Worm (Caenorhabditis elegans): ENCODE results near the gene gyg-1.

gyg-1 gene

ce11 chrX:3572490-3572889 is 35.1 kb downstream of the gyg-1 start, which contains the start of gene vit-3:
Gene vit-3, minus strand, starts transcription at chrX:3572549.
- TF ChIP-seq gmeb-2 (tag; optimal IDR thresholded peaks at IDR 0.05) (no peak), tbx-2 (tag; optimal IDR thresholded peaks at IDR 0.05) (no peak), hlh-15 (tag; optimal IDR thresholded peaks at IDR 0.05) (no peak), ceh-2 (tag; optimal IDR thresholded peaks at IDR 0.05) (no peak), pros-1 (tag; optimal IDR thresholded peaks at IDR 0.05) (no peak)

- TF ChIP-seq F13H6.1 (tag; optimal IDR thresholded peaks at IDR 0.05), result no peak
- TF ChIP-seq lim-6 (tag; optimal IDR thresholded peaks at IDR 0.05), result no peak
- TF ChIP-seq ets-4 (tag; optimal IDR thresholded peaks at IDR 0.05), result no peak
- TF ChIP-seq Y22D7AL.16 (tag; optimal IDR thresholded peaks at IDR 0.05), result no peak
- no peak for TF ChIP-seq ceh-34 (tag; optimal IDR thresholded peaks at IDR 0.05)
- TF ChIP-seq ttx-3 (tag; optimal IDR thresholded peaks at IDR 0.05), result no peak
- TF ChIP-seq ama-1 (optimal IDR thresholded peaks at IDR 0.05), result no peak
- TF ChIP-seq rnt-1 (tag; optimal IDR thresholded peaks at IDR 0.05), result no peak
- no peak for TF ChIP-seq che-1 (tag; optimal IDR thresholded peaks at IDR 0.05)
- TF ChIP-seq sdc-2 (tag; optimal IDR thresholded peaks at IDR 0.05), result no peak
- TF ChIP-seq ceh-9 (tag; optimal IDR thresholded peaks at IDR 0.05), result no peak
Measured at ce11 chrX:3573482-3573881, 36.0 kb downstream of the gyg-1 start, which contains the start of gene T27A10.5. Gene T27A10.5, minus strand, starts transcription at chrX:3573582.

ce11 chrX:3576239-3576638 is 38.8 kb downstream of the gyg-1 start, which contains the start of gene ckc-1:
Gene ckc-1, plus strand, starts transcription at chrX:3576606.
- peak; percentile 97 for TF ChIP-seq elt-2 (tag; optimal IDR thresholded peaks at IDR 0.05)
- TF ChIP-seq Y22D7AL.16 (tag; optimal IDR thresholded peaks at IDR 0.05), result no peak
- TF ChIP-seq ceh-19 (GFP tag; optimal IDR thresholded peaks at IDR 0.05), result no peak
- peak; percentile 37 for TF ChIP-seq pqm-1 (tag; optimal IDR thresholded peaks at IDR 0.05)
- TF ChIP-seq hlh-15 (tag; optimal IDR thresholded peaks at IDR 0.05), result no peak
- no peak for TF ChIP-seq unc-42 (tag; optimal IDR thresholded peaks at IDR 0.05)
- no peak for TF ChIP-seq hlh-30 (tag; optimal IDR thresholded peaks at IDR 0.05; ENCODE audit: insufficient read depth)
- no peak for TF ChIP-seq pros-1 (tag; optimal IDR thresholded peaks at IDR 0.05)

ce11 chrX:3581813-3582212 is 44.4 kb downstream of the gyg-1 start:
- no peak for TF ChIP-seq sdc-2 (tag; optimal IDR thresholded peaks at IDR 0.05)
- TF ChIP-seq sox-4 (tag; optimal IDR thresholded peaks at IDR 0.05), result no peak
- no peak for TF ChIP-seq ahr-1 (tag; optimal IDR thresholded peaks at IDR 0.05)
- no peak for TF ChIP-seq Y22D7AL.16 (tag; optimal IDR thresholded peaks at IDR 0.05)

- TF ChIP-seq odd-2 (tag; optimal IDR thresholded peaks at IDR 0.05), result no peak
- no peak for TF ChIP-seq ceh-31 (tag; optimal IDR thresholded peaks at IDR 0.05)
- no peak for TF ChIP-seq rnt-1 (tag; optimal IDR thresholded peaks at IDR 0.05)
- TF ChIP-seq nhr-232 (tag; optimal IDR thresholded peaks at IDR 0.05), result no peak
- TF ChIP-seq ref-2 (tag; optimal IDR thresholded peaks at IDR 0.05), result no peak
- no peak for TF ChIP-seq ceh-2 (tag; optimal IDR thresholded peaks at IDR 0.05)
- TF ChIP-seq pha-4 (tag; optimal IDR thresholded peaks at IDR 0.05), result no peak
- no peak for TF ChIP-seq fkh-10 (GFP tag; optimal IDR thresholded peaks at IDR 0.05)
- no peak for TF ChIP-seq ceh-24 (tag; optimal IDR thresholded peaks at IDR 0.05)
- no peak for TF ChIP-seq hlh-15 (tag; optimal IDR thresholded peaks at IDR 0.05)
- TF ChIP-seq T23F11.4 (GFP tag; optimal IDR thresholded peaks at IDR 0.05), result no peak
- TF ChIP-seq fax-1 (tag; optimal IDR thresholded peaks at IDR 0.05), result no peak
- no peak for TF ChIP-seq unc-42 (tag; optimal IDR thresholded peaks at IDR 0.05)
- TF ChIP-seq pha-2 (tag; optimal IDR thresholded peaks at IDR 0.05), result no peak
- no peak for TF ChIP-seq ceh-18 (tag; optimal IDR thresholded peaks at IDR 0.05)
- no peak for TF ChIP-seq hlh-8 (tag; optimal IDR thresholded peaks at IDR 0.05)
Measured at ce11 chrX:3583436-3583835, 46.0 kb downstream of the gyg-1 start.
